Fruit fly (Drosophila melanogaster) Kc167 (cell line): ENCODE data around the gene Mipp2.

Experiments
- Myc ChIP-seq: fragments of >200 bp; optimal IDR thresholded peaks from 2 replicates; lab custom pipeline; 2017; ENCODE audit warnings: missing external identifiers
- h ChIP-seq: fragments of >200 bp; optimal IDR thresholded peaks from 3 replicates; lab custom pipeline; 2018; ENCODE audit warnings: missing external identifiers
- insv ChIP-seq: fragments of >200 bp; optimal IDR thresholded peaks from 3 replicates; lab custom pipeline; 2018; ENCODE audit warnings: missing external identifiers
- psq ChIP-seq: fragments of >200 bp; optimal IDR thresholded peaks from 2 replicates; lab custom pipeline; 2017; ENCODE audit warnings: missing external identifiers

dm6 chrX:6032826-6033225 is 58.4 kb downstream of the Mipp2 start:
- TF ChIP-seq Myc = no peak
- TF ChIP-seq psq = no peak
- TF ChIP-seq h (lab: Kevin White, UChicago) = no peak
- TF ChIP-seq insv (lab: Kevin White, UChicago) = no peak
